Worm (Caenorhabditis elegans): ENCODE results near the gene spot-1.

DNA sequence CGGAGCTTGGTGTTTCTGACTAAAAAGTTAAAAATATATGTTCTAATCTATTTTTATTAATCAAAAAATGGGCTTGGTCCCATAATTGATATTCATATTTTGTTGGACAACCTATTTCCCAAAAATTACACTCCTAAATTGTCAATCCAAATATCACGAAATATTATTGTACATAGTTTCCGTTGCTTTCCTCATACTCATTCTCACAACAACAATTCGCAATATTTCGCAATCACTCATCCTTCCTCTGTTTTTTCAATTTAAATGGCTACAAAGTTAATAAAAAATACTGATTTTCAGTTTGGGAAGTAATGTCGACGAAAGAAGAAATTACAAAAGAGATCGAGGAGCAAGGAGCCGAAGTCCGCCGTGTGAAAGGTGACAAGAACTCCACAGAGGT, 38.3 kb downstream of the spot-1 start, which contains the start of gene pars-1:
- TF ChIP-seq elt-3 (tag; optimal IDR thresholded peaks at IDR 0.05) (no peak), egl-27 (tag; optimal IDR thresholded peaks at IDR 0.05) (no peak), lsy-2 (tag; optimal IDR thresholded peaks at IDR 0.05) (no peak), Y116A8C.19 (tag; optimal IDR thresholded peaks at IDR 0.05; ENCODE audit: borderline replicate concordance) (no peak), lin-35 (GFP tag; optimal IDR thresholded peaks at IDR 0.05) (no peak), vab-15 (tag; optimal IDR thresholded peaks at IDR 0.05) (no peak), pqm-1 (tag; optimal IDR thresholded peaks at IDR 0.05) (no peak), zag-1 (tag; optimal IDR thresholded peaks at IDR 0.05) (no peak), snpc-4 (tag; optimal IDR thresholded peaks at IDR 0.05) (no peak)
